Fruit fly (Drosophila melanogaster) whole organism, adult: ENCODE data around the gene Tango5.

Experiments
- CG11617 ChIP-seq: fragments of 200-800 bp; sonication (Bioruptor generic); optimal IDR thresholded peaks from 2 replicates; lab custom pipeline; 2017; ENCODE audit warnings: mild to moderate bottlenecking, missing biosample characterization, missing genetic modification reagents, missing genetic modification characterization
- CG12768 ChIP-seq: fragments of 200-800 bp; sonication (Bioruptor generic); optimal IDR thresholded peaks from 2 replicates; lab custom pipeline; 2017; ENCODE audit warnings: missing biosample characterization, missing genetic modification characterization, mild to moderate bottlenecking, moderate library complexity, missing genetic modification reagents
- CG1620 ChIP-seq: fragments of 200-800 bp; sonication (Bioruptor generic); optimal IDR thresholded peaks from 2 replicates; lab custom pipeline; 2016; ENCODE audit warnings: missing biosample characterization, missing genetic modification characterization
- CG33017 ChIP-seq: fragments of 200-800 bp; sonication (Bioruptor generic); optimal IDR thresholded peaks from 2 replicates; lab custom pipeline; 2018; ENCODE audit warnings: missing biosample characterization, mild to moderate bottlenecking, missing genetic modification characterization, moderate library complexity
- CG7045 ChIP-seq: fragments of 200-800 bp; sonication (Bioruptor generic); optimal IDR thresholded peaks from 2 replicates; lab custom pipeline; 2017; ENCODE audit warnings: missing biosample characterization, mild to moderate bottlenecking, missing genetic modification characterization
- Clk ChIP-seq: fragments of 200-800 bp; sonication (Bioruptor generic); optimal IDR thresholded peaks from 2 replicates; lab custom pipeline; 2017; ENCODE audit warnings: missing biosample characterization, missing genetic modification characterization
- Hr96 ChIP-seq: fragments of 200-800 bp; sonication (Bioruptor generic); optimal IDR thresholded peaks from 2 replicates; lab custom pipeline; 2016; ENCODE audit warnings: missing biosample characterization, missing genetic modification characterization
- cnc ChIP-seq, 2 experiments: fragments of >200 bp; optimal IDR thresholded peaks; 2 replicates each; lab custom pipeline; 2017
- ovo ChIP-seq: fragments of 200-800 bp; sonication (Bioruptor generic); optimal IDR thresholded peaks from 2 replicates; lab custom pipeline; 2016; ENCODE audit warnings: missing biosample characterization, missing genetic modification characterization
- tj ChIP-seq: fragments of 200-800 bp; sonication (Bioruptor generic); optimal IDR thresholded peaks from 3 replicates; lab custom pipeline; 2017; ENCODE audit warnings: missing biosample characterization, mild to moderate bottlenecking, missing genetic modification characterization, moderate library complexity
- toe ChIP-seq: fragments of 200-800 bp; sonication (Bioruptor generic); optimal IDR thresholded peaks from 2 replicates; lab custom pipeline; 2016; ENCODE audit warnings: missing biosample characterization, missing genetic modification characterization

- TF ChIP-seq ovo, result no peak
- TF ChIP-seq CG1620, result no peak
- no peak for TF ChIP-seq Clk (GFP tag; lab: Kevin White, UChicago)
- no peak for TF ChIP-seq CG7045 (GFP tag; lab: Kevin White, UChicago)
- TF ChIP-seq toe (GFP tag; lab: Kevin White, UChicago), result no peak
- TF ChIP-seq CG12768 (GFP tag; lab: Kevin White, UChicago), result no peak
- TF ChIP-seq CG33017 (tag; lab: Kevin White, UChicago), result no peak
- TF ChIP-seq CG11617 (GFP tag; lab: Kevin White, UChicago), result no peak
- no peak for TF ChIP-seq cnc (optimal IDR thresholded peaks at IDR 0.05; lab: Kevin White, UChicago)
- no peak for TF ChIP-seq Hr96 (GFP tag; lab: Kevin White, UChicago)
- TF ChIP-seq tj (GFP tag; lab: Kevin White, UChicago), result no peak
Observed at dm6 chrX:10772634-10773033, 8.4 kb upstream of the Tango5 start.
